Worm (Caenorhabditis elegans) whole organism, L2 larva: ENCODE measurements around the gene col-97.

Experiments used
- fos-1 ChIP-seq: fragments of 150-350 bp; optimal IDR thresholded peaks from 2 replicates; lab custom pipeline; 2014; ENCODE audit warnings: missing biosample characterization, missing genetic modification characterization
- unc-39 ChIP-seq: fragments of 150-350 bp; optimal IDR thresholded peaks from 2 replicates; lab custom pipeline; 2014; ENCODE audit warnings: missing biosample characterization, missing genetic modification characterization
- ztf-4 ChIP-seq: fragments of 150-350 bp; optimal IDR thresholded peaks from 2 replicates; lab custom pipeline; 2014; ENCODE audit warnings: missing biosample characterization, missing genetic modification characterization

ce11 chrIII:13031701-13032100, 38.2 kb upstream of the col-97 start, which contains the start of gene F14F7.5:
- TF ChIP-seq fos-1 (tag; lab: Kevin White, UChicago) (no peak), unc-39 (tag; lab: Kevin White, UChicago) (no peak), ztf-4 (no peak)
